Fruit fly (Drosophila melanogaster) whole organism: Measurements from ENCODE around the gene CG14562.

Experiments used
- CG8478 ChIP-seq: fragments of >200 bp; optimal IDR thresholded peaks from 2 replicates; lab custom pipeline; 2018; ENCODE audit warnings: inconsistent platforms
- Dll ChIP-seq: fragments of >200 bp; optimal IDR thresholded peaks from 2 replicates; lab custom pipeline; 2017
- pan ChIP-seq: fragments of >200 bp; optimal IDR thresholded peaks from 2 replicates; lab custom pipeline; 2017
- psq ChIP-seq: fragments of >200 bp; optimal IDR thresholded peaks from 2 replicates; lab custom pipeline; 2017
- usp ChIP-seq: fragments of >200 bp; optimal IDR thresholded peaks from 2 replicates; lab custom pipeline; 2017; ENCODE audit warnings: missing biosample characterization, missing genetic modification characterization, mixed read lengths

DNA sequence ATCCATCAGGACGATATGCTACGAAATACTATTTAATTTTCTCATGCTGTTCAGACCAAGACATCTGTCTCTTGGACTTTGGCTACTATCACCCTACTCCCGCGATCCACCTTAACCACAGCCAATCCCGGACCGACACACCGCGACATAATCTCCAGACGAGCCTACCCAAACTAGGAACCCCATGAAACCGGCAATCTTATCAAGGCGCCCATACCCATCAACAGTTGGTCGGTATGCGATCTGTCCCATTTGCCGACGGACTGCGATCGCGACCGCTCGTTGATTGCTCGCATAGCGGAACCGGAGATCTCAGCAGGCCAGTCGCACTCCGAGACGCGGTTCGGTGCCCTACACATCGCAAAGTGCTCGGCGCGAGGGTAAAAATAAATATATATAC is 7.6 kb upstream of the CG14562 start, which contains the start of gene SLC22A:
- TF ChIP-seq usp (no peak), pan (lab: Kevin White, UChicago) (no peak), Dll (lab: Kevin White, UChicago) (no peak), psq (lab: Kevin White, UChicago) (no peak), CG8478 (lab: Kevin White, UChicago) (no peak)
